Worm (Caenorhabditis elegans) whole organism, L3 larva: ENCODE results near the gene F14F8.14.

Experiments used
- lin-15B ChIP-seq: fragments of 150-350 bp; optimal IDR thresholded peaks from 2 replicates; lab custom pipeline; 2014; ENCODE audit warnings: missing biosample characterization, missing genetic modification characterization
- nhr-11 ChIP-seq: fragments of 150-350 bp; optimal IDR thresholded peaks from 2 replicates; lab custom pipeline; 2014; ENCODE audit warnings: missing biosample characterization, missing genetic modification characterization
- nhr-28 ChIP-seq: fragments of 150-350 bp; optimal IDR thresholded peaks from 2 replicates; lab custom pipeline; 2014; ENCODE audit warnings: missing biosample characterization, missing genetic modification characterization
- snpc-4 ChIP-seq: fragments of 150-350 bp; optimal IDR thresholded peaks from 2 replicates; lab custom pipeline; 2014; ENCODE audit warnings: missing biosample characterization, missing genetic modification characterization
- tbx-2 ChIP-seq: sonication (generic microtip); optimal IDR thresholded peaks from 2 replicates; lab custom pipeline; 2016; ENCODE audit warnings: mild to moderate bottlenecking, missing genetic modification characterization, missing compliant biosample characterization
- unc-39 ChIP-seq: sonication (generic microtip); optimal IDR thresholded peaks from 4 replicates; lab custom pipeline; 2017; ENCODE audit warnings: missing biosample characterization, missing genetic modification characterization
- ztf-11 ChIP-seq: fragments of 150-350 bp; optimal IDR thresholded peaks from 2 replicates; lab custom pipeline; 2014; ENCODE audit warnings: missing biosample characterization, missing genetic modification characterization

ce11 chrV:16694538-16694937, 28.0 kb upstream of the F14F8.14 start, which contains the start of gene srz-101:
- no peak for TF ChIP-seq nhr-11 (tag; lab: Kevin White, UChicago)
- TF ChIP-seq nhr-28 (tag; lab: Kevin White, UChicago), result no peak
- TF ChIP-seq tbx-2 (tag; lab: Kevin White, UChicago), result no peak
- no peak for TF ChIP-seq lin-15B (tag; lab: Kevin White, UChicago)
- TF ChIP-seq snpc-4 (tag; lab: Kevin White, UChicago), result no peak
- TF ChIP-seq ztf-11 (tag; lab: Kevin White, UChicago), result no peak
- TF ChIP-seq unc-39, result no peak
